Worm (Caenorhabditis elegans): ENCODE measurements around the gene nhr-274.

The nhr-274 gene

DNA sequence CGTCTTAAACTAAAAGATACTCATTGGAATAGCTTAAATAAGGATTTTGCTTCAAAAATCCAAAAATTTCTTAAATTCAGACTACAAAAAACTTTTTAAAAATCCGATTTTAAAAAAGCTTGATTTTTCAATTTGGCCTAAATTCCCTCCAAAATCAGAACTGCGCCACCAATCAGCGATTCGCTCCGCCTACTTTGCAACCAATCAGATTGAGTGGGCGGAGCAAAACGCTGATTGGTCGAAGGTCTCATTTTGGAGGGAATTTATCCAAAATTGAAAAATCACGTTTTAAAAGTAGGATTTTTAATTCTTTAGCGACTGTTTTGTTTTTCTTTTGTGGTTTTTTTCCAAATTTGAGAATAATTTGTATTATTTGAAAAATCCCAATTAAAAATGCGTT, 4.3 kb upstream of the nhr-274 start:
- TF ChIP-seq nhr-129 (tag; optimal IDR thresholded peaks at IDR 0.05) (no peak), peb-1 (tag; optimal IDR thresholded peaks at IDR 0.05) (no peak), mdl-1 (tag; optimal IDR thresholded peaks at IDR 0.05) (no peak), ZK546.5 (tag; optimal IDR thresholded peaks at IDR 0.05) (no peak), zag-1 (tag; optimal IDR thresholded peaks at IDR 0.05) (no peak), sem-4 (tag; optimal IDR thresholded peaks at IDR 0.05) (no peak), fos-1 (tag; optimal IDR thresholded peaks at IDR 0.05) (no peak), lsy-2 (tag; optimal IDR thresholded peaks at IDR 0.05) (no peak), skn-1 (tag; optimal IDR thresholded peaks at IDR 0.05) (no peak), unc-55 (GFP tag; optimal IDR thresholded peaks at IDR 0.05) (no peak), gmeb-1 (tag; optimal IDR thresholded peaks at IDR 0.05) (no peak), unc-62 (GFP tag; optimal IDR thresholded peaks at IDR 0.05) (no peak), lin-39 (tag; optimal IDR thresholded peaks at IDR 0.05) (no peak)

DNA sequence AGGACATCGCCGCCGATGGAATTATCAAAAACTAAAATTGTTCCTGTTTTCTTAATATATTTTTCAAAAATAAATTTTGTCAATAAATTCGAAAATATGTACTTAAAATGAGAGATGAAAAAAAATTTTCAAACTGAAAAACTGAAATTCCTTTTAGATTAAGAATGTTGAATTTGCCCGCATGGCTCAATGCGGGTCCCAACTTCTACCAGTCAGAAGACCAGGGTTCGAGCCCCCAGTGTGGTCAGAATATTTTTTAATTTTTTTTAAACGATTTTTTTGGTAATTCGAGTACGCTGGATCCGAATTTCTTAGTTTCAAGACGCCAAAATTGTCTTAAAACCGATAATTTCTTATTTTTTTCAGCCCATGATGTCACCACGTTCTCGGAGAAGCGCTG, 7.8 kb downstream of the nhr-274 start:
- TF ChIP-seq lin-13 (GFP tag; optimal IDR thresholded peaks at IDR 0.05), result no peak
- no peak for TF ChIP-seq ceh-16 (tag; optimal IDR thresholded peaks at IDR 0.05)
- TF ChIP-seq zag-1 (tag; optimal IDR thresholded peaks at IDR 0.05), result no peak
- TF ChIP-seq ama-1 (optimal IDR thresholded peaks at IDR 0.05), result no peak
- no peak for TF ChIP-seq ceh-82 (tag; optimal IDR thresholded peaks at IDR 0.05)
- no peak for TF ChIP-seq lin-11 (tag; optimal IDR thresholded peaks at IDR 0.05)
- no peak for TF ChIP-seq sem-4 (tag; optimal IDR thresholded peaks at IDR 0.05)
- no peak for TF ChIP-seq ztf-11 (tag; optimal IDR thresholded peaks at IDR 0.05)
- TF ChIP-seq nhr-25 (tag; optimal IDR thresholded peaks at IDR 0.05), result no peak
- no peak for TF ChIP-seq elt-3 (tag; optimal IDR thresholded peaks at IDR 0.05)
- no peak for TF ChIP-seq nhr-237 (tag; optimal IDR thresholded peaks at IDR 0.05)

DNA sequence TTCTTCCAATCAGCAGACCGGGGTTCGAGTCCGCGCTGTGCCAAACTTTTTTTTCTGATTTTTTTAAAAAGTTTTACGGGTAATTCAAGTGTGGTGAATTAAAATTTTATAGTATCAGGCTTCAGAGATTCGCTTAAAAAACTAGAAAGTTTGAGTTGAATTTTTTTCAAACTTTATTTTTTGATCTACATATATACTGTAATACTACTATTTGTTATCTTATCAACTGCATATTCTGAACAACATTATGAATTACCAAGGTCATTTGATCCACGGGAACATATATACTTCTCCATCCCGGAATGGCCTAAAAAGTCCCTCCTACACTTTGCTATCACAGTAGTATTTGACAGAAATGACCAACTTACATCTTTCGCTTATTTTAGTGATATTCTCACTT, 11.7 kb downstream of the nhr-274 start, which contains the start of gene Y41D4B.6:
TSS of gene Y41D4B.6 (plus strand) at position 301 of the 400 bp plus-strand sequence.
- TF ChIP-seq lin-11 (tag; optimal IDR thresholded peaks at IDR 0.05) (no peak), sma-9 (GFP tag; optimal IDR thresholded peaks at IDR 0.05) (no peak), sma-9 (tag; optimal IDR thresholded peaks at IDR 0.05) (no peak), lin-39 (tag; optimal IDR thresholded peaks at IDR 0.05) (no peak), snpc-4 (tag; optimal IDR thresholded peaks at IDR 0.05) (no peak), ama-1 (optimal IDR thresholded peaks at IDR 0.05) (no peak), unc-39 (tag; optimal IDR thresholded peaks at IDR 0.05) (no peak), alr-1 (tag; optimal IDR thresholded peaks at IDR 0.05) (no peak), blmp-1 (tag; optimal IDR thresholded peaks at IDR 0.05; ENCODE audit: insufficient read depth) (no peak), ztf-1 (GFP tag; conservative IDR thresholded peaks at IDR 0.05) (no peak), ztf-11 (tag; optimal IDR thresholded peaks at IDR 0.05) (no peak), ceh-82 (tag; optimal IDR thresholded peaks at IDR 0.05) (no peak), Y55F3AM.14 (GFP tag; optimal IDR thresholded peaks at IDR 0.05) (no peak), nhr-237 (tag; optimal IDR thresholded peaks at IDR 0.05) (no peak), dmd-4 (tag; optimal IDR thresholded peaks at IDR 0.05) (no peak), ceh-16 (tag; optimal IDR thresholded peaks at IDR 0.05) (no peak), sem-4 (tag; optimal IDR thresholded peaks at IDR 0.05) (no peak)

DNA sequence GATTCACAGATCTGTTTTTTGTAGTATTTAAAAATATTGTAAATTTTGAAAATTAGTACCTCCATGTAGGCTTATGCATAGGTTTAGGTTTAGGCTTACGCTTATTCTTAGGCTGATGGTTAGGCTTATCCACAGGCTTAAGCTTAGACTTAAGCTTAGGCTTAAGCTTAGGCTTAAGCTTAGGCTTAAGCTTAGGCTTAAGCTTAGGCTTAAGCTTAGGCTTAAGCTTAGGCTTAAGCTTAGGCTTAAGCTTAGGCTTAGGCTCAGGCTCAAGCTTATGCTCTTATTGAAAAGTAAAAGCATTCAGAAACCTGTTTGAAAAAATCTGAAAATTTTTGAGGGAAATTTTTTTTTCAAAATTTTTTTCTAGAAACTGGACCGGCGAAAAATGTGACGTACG, 12.5 kb downstream of the nhr-274 start:
- TF ChIP-seq lsy-2 (tag; optimal IDR thresholded peaks at IDR 0.05), result no peak
- no peak for TF ChIP-seq dmd-4 (tag; optimal IDR thresholded peaks at IDR 0.05)
- TF ChIP-seq egl-27 (tag; optimal IDR thresholded peaks at IDR 0.05), result no peak
- TF ChIP-seq C34F6.9 (tag; optimal IDR thresholded peaks at IDR 0.05), result no peak
- no peak for TF ChIP-seq ZK546.5 (tag; optimal IDR thresholded peaks at IDR 0.05)
- no peak for TF ChIP-seq blmp-1 (tag; optimal IDR thresholded peaks at IDR 0.05; ENCODE audit: insufficient read depth)
- no peak for TF ChIP-seq gmeb-1 (tag; optimal IDR thresholded peaks at IDR 0.05)
- no peak for TF ChIP-seq ztf-11 (tag; optimal IDR thresholded peaks at IDR 0.05)
- no peak for TF ChIP-seq elt-1 (tag; optimal IDR thresholded peaks at IDR 0.05)
- no peak for TF ChIP-seq lin-39 (tag; optimal IDR thresholded peaks at IDR 0.05)
- TF ChIP-seq zag-1 (tag; optimal IDR thresholded peaks at IDR 0.05), result no peak
- no peak for TF ChIP-seq R02D3.7 (tag; optimal IDR thresholded peaks at IDR 0.05)
- TF ChIP-seq ztf-1 (GFP tag; conservative IDR thresholded peaks at IDR 0.05), result no peak

DNA sequence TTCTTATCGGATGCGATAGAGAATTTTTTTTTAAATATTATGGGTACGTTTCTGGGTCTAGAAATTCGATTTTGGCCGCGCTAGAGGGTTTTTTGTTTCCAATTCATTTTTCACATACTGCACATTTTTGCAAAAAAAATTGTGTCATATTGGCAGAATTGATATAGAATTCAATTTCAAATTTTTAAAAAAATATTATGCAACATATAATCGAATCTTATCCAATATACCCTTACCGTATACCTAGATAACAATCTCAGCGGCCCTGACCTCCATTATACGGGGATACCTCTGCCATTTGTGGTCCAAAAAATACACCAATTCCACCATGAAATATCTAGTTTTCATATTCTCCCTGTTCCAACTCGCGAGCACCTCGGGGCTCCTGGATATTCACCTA, 13.4 kb downstream of the nhr-274 start, which contains the start of gene cpg-24:
TSS of gene cpg-24 (plus strand) at position 301 of the 400 bp plus-strand sequence.
- TF ChIP-seq crh-2 (tag; optimal IDR thresholded peaks at IDR 0.05), result no peak
- no peak for TF ChIP-seq F13H6.1 (tag; optimal IDR thresholded peaks at IDR 0.05)
- TF ChIP-seq mab-5 (tag; optimal IDR thresholded peaks at IDR 0.05), result no peak
- no peak for TF ChIP-seq nhr-6 (tag; optimal IDR thresholded peaks at IDR 0.05)
- TF ChIP-seq nhr-25 (tag; optimal IDR thresholded peaks at IDR 0.05), result no peak
- TF ChIP-seq nhr-129 (tag; optimal IDR thresholded peaks at IDR 0.05), result no peak
- no peak for TF ChIP-seq ztf-4 (tag; optimal IDR thresholded peaks at IDR 0.05)
- no peak for TF ChIP-seq R02D3.7 (tag; optimal IDR thresholded peaks at IDR 0.05)
- TF ChIP-seq ama-1 (optimal IDR thresholded peaks at IDR 0.05), result no peak
- TF ChIP-seq C34F6.9 (tag; optimal IDR thresholded peaks at IDR 0.05), result no peak
- TF ChIP-seq lin-13 (GFP tag; optimal IDR thresholded peaks at IDR 0.05), result no peak
- TF ChIP-seq elt-1 (tag; optimal IDR thresholded peaks at IDR 0.05), result no peak
- no peak for TF ChIP-seq lin-39 (tag; optimal IDR thresholded peaks at IDR 0.05)
- TF ChIP-seq unc-55 (GFP tag; optimal IDR thresholded peaks at IDR 0.05), result no peak
- TF ChIP-seq zag-1 (tag; optimal IDR thresholded peaks at IDR 0.05), result no peak
- no peak for TF ChIP-seq ZK546.5 (tag; optimal IDR thresholded peaks at IDR 0.05)
- no peak for TF ChIP-seq gmeb-1 (tag; optimal IDR thresholded peaks at IDR 0.05)
- TF ChIP-seq mdl-1 (tag; optimal IDR thresholded peaks at IDR 0.05), result no peak
- no peak for TF ChIP-seq nhr-77 (tag; optimal IDR thresholded peaks at IDR 0.05)

All from whole organism, L2 larva.